Worm (Caenorhabditis elegans) whole organism, young adult: ENCODE measurements around the gene sucl-2.

Source experiments
- F49E8.2 ChIP-seq: sonication (generic microtip); optimal IDR thresholded peaks from 3 replicates; lab custom pipeline; 2017; ENCODE audit warnings: missing genetic modification characterization, mild to moderate bottlenecking, missing compliant biosample characterization, antibody characterized with exemption, moderate library complexity; ENCODE audit not compliant: insufficient read depth
- F57C9.4 ChIP-seq: sonication (generic microtip); optimal IDR thresholded peaks from 2 replicates; lab custom pipeline; 2017; ENCODE audit warnings: mild to moderate bottlenecking, missing genetic modification characterization, missing compliant biosample characterization
- T07F8.4 ChIP-seq: sonication (generic microtip); optimal IDR thresholded peaks from 2 replicates; lab custom pipeline; 2016; ENCODE audit warnings: mild to moderate bottlenecking, missing genetic modification characterization, moderate library complexity, missing compliant biosample characterization
- Y56A3A.18 ChIP-seq: fragments of 200-800 bp; sonication (Bioruptor generic); IDR thresholded peaks from 2 replicates; pipeline ENCODE4 v1.3.6; 2022; ENCODE audit warnings: missing genetic modification reagents, missing genetic modification characterization, missing compliant biosample characterization
- attf-5 ChIP-seq: fragments of 200-800 bp; sonication (Bioruptor generic); optimal IDR thresholded peaks from 2 replicates; lab custom pipeline; 2018; ENCODE audit warnings: mild to moderate bottlenecking, missing genetic modification characterization, missing compliant biosample characterization
- cebp-1 ChIP-seq, 2 experiments: fragments of 200-800 bp in 1 of 2; sonication (Bioruptor generic) in 1 of 2; sonication (generic microtip) in 1 of 2; IDR thresholded peaks in 1 of 2; optimal IDR thresholded peaks in 1 of 2; 2 replicates each; pipeline versions ENCODE4 v1.3.6 to Lab custom; 2017 to 2022; ENCODE audit warnings: missing compliant biosample characterization in 2 of 2, missing genetic modification characterization in 2 of 2, mild to moderate bottlenecking in 1 of 2, missing genetic modification reagents in 1 of 2, moderate library complexity in 1 of 2
- cebp-2 ChIP-seq: fragments of 200-800 bp; sonication (Bioruptor generic); IDR thresholded peaks from 2 replicates; pipeline ENCODE4 v1.3.6; 2022; ENCODE audit warnings: missing genetic modification characterization, missing compliant biosample characterization
- ceh-27 ChIP-seq: fragments of 200-800 bp; sonication (Bioruptor generic); optimal IDR thresholded peaks from 2 replicates; lab custom pipeline; 2018; ENCODE audit warnings: mild to moderate bottlenecking, missing genetic modification characterization, moderate library complexity, missing compliant biosample characterization
- ceh-58 ChIP-seq: fragments of 200-800 bp; sonication (Bioruptor generic); IDR thresholded peaks from 2 replicates; pipeline ENCODE4 v1.3.6; 2022; ENCODE audit warnings: missing genetic modification characterization, missing compliant biosample characterization
- ceh-91 ChIP-seq: fragments of 200-800 bp; sonication (Bioruptor generic); IDR thresholded peaks from 2 replicates; pipeline ENCODE4 v1.3.6; 2022; ENCODE audit warnings: missing genetic modification reagents, missing genetic modification characterization, missing compliant biosample characterization
- dpl-1 ChIP-seq: fragments of 150-350 bp; optimal IDR thresholded peaks from 2 replicates; lab custom pipeline; 2014; ENCODE audit warnings: missing biosample characterization, missing genetic modification reagents, missing genetic modification characterization
- fkh-3 ChIP-seq: sonication (generic microtip); optimal IDR thresholded peaks from 2 replicates; lab custom pipeline; 2016; ENCODE audit warnings: mild to moderate bottlenecking, missing genetic modification characterization, missing compliant biosample characterization
- hlh-12 ChIP-seq: sonication (generic microtip); optimal IDR thresholded peaks from 2 replicates; lab custom pipeline; 2016; ENCODE audit warnings: missing genetic modification characterization, missing compliant biosample characterization
- hmg-1.2 ChIP-seq: fragments of 200-800 bp; sonication (Bioruptor generic); IDR thresholded peaks from 2 replicates; pipeline ENCODE4 v1.3.6; 2022; ENCODE audit warnings: missing genetic modification reagents, missing genetic modification characterization, missing compliant biosample characterization
- let-607 ChIP-seq, 2 experiments: fragments of 200-800 bp in 1 of 2; sonication (Bioruptor generic) in 1 of 2; sonication (generic microtip) in 1 of 2; optimal IDR thresholded peaks; 2 replicates each; lab custom pipeline; 2016 to 2018; ENCODE audit warnings: mild to moderate bottlenecking in 2 of 2, missing compliant biosample characterization in 2 of 2, missing genetic modification characterization in 2 of 2, moderate library complexity in 2 of 2, missing genotype in 1 of 2
- lin-40 ChIP-seq: sonication (generic microtip); optimal IDR thresholded peaks from 2 replicates; lab custom pipeline; 2016; ENCODE audit warnings: missing genetic modification characterization, mild to moderate bottlenecking, missing compliant biosample characterization, missing genotype, missing genetic modification reagents
- lin-54 ChIP-seq: fragments of 200-800 bp; sonication (Bioruptor generic); optimal IDR thresholded peaks from 2 replicates; lab custom pipeline; 2018; ENCODE audit warnings: mild to moderate bottlenecking, missing genetic modification characterization, missing compliant biosample characterization
- madf-8 ChIP-seq: fragments of 200-800 bp; sonication (Bioruptor generic); conservative IDR thresholded peaks from 2 replicates; pipeline ENCODE4 v1.3.6; 2022; ENCODE audit warnings: missing genetic modification reagents, missing genetic modification characterization, missing compliant biosample characterization
- mcd-1 ChIP-seq: fragments of 200-800 bp; sonication (Bioruptor generic); IDR thresholded peaks from 2 replicates; pipeline ENCODE4 v1.3.6; 2022; ENCODE audit warnings: missing genetic modification reagents, missing genetic modification characterization, missing compliant biosample characterization
- nhr-80 ChIP-seq: sonication (generic microtip); optimal IDR thresholded peaks from 2 replicates; lab custom pipeline; 2016; ENCODE audit warnings: missing genetic modification characterization, missing compliant biosample characterization
- pbrm-1 ChIP-seq: fragments of 200-800 bp; sonication (Bioruptor generic); IDR thresholded peaks from 2 replicates; pipeline ENCODE4 v1.3.6; 2022; ENCODE audit warnings: missing genetic modification reagents, missing genetic modification characterization, missing compliant biosample characterization
- rec-8 ChIP-seq, 2 experiments: sonication (generic microtip); optimal IDR thresholded peaks; 2 replicates each; lab custom pipeline; 2016; ENCODE audit warnings: mild to moderate bottlenecking in 2 of 2, missing genetic modification characterization in 2 of 2, missing genetic modification reagents in 2 of 2, missing genotype in 2 of 2, missing biosample characterization in 1 of 2, missing compliant biosample characterization in 1 of 2, moderate library complexity in 1 of 2
- rpc-1 ChIP-seq, 2 experiments: fragments of 150-350 bp in 1 of 2; sonication (generic microtip) in 1 of 2; optimal IDR thresholded peaks; 2 replicates each; lab custom pipeline; 2014 to 2018; ENCODE audit warnings: missing biosample characterization in 1 of 2, missing genetic modification characterization in 1 of 2, missing genetic modification reagents in 1 of 2, missing genotype in 1 of 2
- snpc-1.3 ChIP-seq: sonication (generic microtip); optimal IDR thresholded peaks from 2 replicates; lab custom pipeline; 2017; ENCODE audit warnings: missing genetic modification characterization, mild to moderate bottlenecking, missing compliant biosample characterization, antibody characterized with exemption, moderate library complexity, missing genotype, missing genetic modification reagents; ENCODE audit not compliant: insufficient read depth
- somi-1 ChIP-seq: fragments of 200-800 bp; sonication (Bioruptor generic); optimal IDR thresholded peaks from 2 replicates; lab custom pipeline; 2018; ENCODE audit warnings: mild to moderate bottlenecking, missing genetic modification characterization, missing compliant biosample characterization
- tbx-9 ChIP-seq: sonication (generic microtip); optimal IDR thresholded peaks from 2 replicates; lab custom pipeline; 2016; ENCODE audit warnings: borderline replicate concordance, missing genetic modification characterization, inconsistent platforms, missing compliant biosample characterization
- tlf-1 ChIP-seq: fragments of 200-800 bp; sonication (Bioruptor generic); optimal IDR thresholded peaks from 2 replicates; lab custom pipeline; 2018; ENCODE audit warnings: mild to moderate bottlenecking, missing genetic modification characterization, missing compliant biosample characterization
- unc-62 ChIP-seq: fragments of 150-350 bp; optimal IDR thresholded peaks from 2 replicates; lab custom pipeline; 2014; ENCODE audit warnings: missing biosample characterization, missing genetic modification reagents, missing genetic modification characterization
- xnd-1 ChIP-seq: sonication (generic microtip); optimal IDR thresholded peaks from 2 replicates; lab custom pipeline; 2016; ENCODE audit warnings: missing genotype, missing genetic modification reagents, missing genetic modification characterization, missing compliant biosample characterization
- zfh-2 ChIP-seq: fragments of 200-800 bp; sonication (Bioruptor generic); conservative IDR thresholded peaks from 2 replicates; pipeline ENCODE4 v1.3.6; 2022; ENCODE audit warnings: missing genetic modification reagents, missing genetic modification characterization, missing compliant biosample characterization
- zim-3 ChIP-seq: sonication (generic microtip); optimal IDR thresholded peaks from 2 replicates; lab custom pipeline; 2017; ENCODE audit warnings: mild to moderate bottlenecking, missing genetic modification characterization, moderate library complexity, missing compliant biosample characterization

sucl-2 gene

DNA sequence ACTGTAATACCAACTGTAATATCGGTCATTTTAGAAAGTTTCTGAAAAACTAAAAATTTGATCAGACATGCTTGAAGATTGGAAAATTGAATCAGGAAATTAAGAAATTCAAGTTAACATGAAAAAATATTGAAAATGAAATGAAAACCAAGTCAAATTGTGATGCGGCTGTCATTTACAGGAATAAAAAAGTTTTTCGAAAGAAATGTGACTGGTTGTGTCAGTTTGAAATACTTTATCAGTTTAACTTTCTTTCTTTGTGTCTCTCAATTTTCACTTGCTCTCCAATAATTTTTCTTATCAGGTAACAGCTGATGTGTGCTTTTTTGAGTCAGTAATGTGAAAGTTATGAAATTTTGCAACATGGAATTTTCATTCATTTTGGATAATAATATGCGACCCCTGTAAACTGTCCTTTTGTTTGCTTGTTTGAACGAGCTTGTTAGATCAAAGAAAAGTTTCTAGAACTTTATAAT, 45.1 kb upstream of the sucl-2 start, which contains the start of gene fbxa-60:
Gene fbxa-60, minus strand, starts transcription at position 51 of the 476 bp plus-strand sequence.
- no peak for TF ChIP-seq fkh-3 (tag; lab: Kevin White, UChicago)
- no peak for TF ChIP-seq ceh-58
- no peak for TF ChIP-seq let-607 (tag; optimal IDR thresholded peaks at IDR 0.05; lab: Kevin White, UChicago)
- peak; percentile 60 for TF ChIP-seq unc-62 (GFP tag; lab: Kevin White, UChicago)
- TF ChIP-seq lin-54 (GFP tag; lab: Kevin White, UChicago): no peak
- TF ChIP-seq attf-5 (GFP tag; lab: Kevin White, UChicago): peak; percentile 27
- no peak for TF ChIP-seq ceh-91 (GFP tag; lab: Robert Waterston, UW)
- TF ChIP-seq rec-8 (tag; optimal IDR thresholded peaks at IDR 0.05; lab: Kevin White, UChicago): no peak
- TF ChIP-seq hlh-12: no peak
- TF ChIP-seq cebp-1 (GFP tag; IDR thresholded peaks at IDR 0.05; lab: Robert Waterston, UW): peak; percentile 88
- TF ChIP-seq cebp-1 (tag; optimal IDR thresholded peaks at IDR 0.05; lab: Kevin White, UChicago): peak; percentile 78
- no peak for TF ChIP-seq tbx-9 (tag; lab: Kevin White, UChicago)
- no peak for TF ChIP-seq snpc-1.3
- TF ChIP-seq T07F8.4 (tag; lab: Kevin White, UChicago): no peak
- peak; percentile 79 for TF ChIP-seq nhr-80

DNA sequence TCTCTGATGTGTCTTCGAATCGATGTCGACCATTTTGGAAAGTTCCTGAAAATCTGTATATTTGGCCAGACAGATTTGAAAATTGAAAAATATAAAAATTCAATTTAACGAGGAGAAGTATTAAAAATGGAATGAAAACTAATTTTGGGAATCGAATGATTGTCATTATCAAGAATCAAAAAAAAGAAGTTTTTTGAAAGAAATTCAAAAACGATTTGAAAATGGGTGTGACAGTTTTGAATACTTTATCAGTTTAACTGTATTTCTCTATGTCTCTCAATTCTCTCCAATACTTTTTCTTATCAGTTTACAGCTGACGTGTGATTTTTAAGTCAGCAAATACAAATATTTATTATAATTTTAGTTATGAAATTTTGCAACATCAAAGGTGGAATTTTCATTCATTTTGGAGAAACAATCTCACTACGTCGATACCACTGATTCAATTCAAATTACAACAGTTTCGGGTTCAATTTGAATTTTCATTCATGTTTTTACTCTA, 42.3 kb upstream of the sucl-2 start, which contains the start of gene fbxa-59:
Gene fbxa-59, minus strand, starts transcription at position 51 of the 502 bp plus-strand sequence.
- TF ChIP-seq tlf-1 (GFP tag; lab: Kevin White, UChicago): no peak
- TF ChIP-seq nhr-80: peak; percentile 55
- peak in 1 of 2 experiments; percentile 2 for TF ChIP-seq let-607 (tag; optimal IDR thresholded peaks at IDR 0.05; lab: Kevin White, UChicago)
- no peak for TF ChIP-seq xnd-1 (tag; lab: Kevin White, UChicago)
- peak; percentile 67 for TF ChIP-seq unc-62 (GFP tag; lab: Kevin White, UChicago)
- peak; percentile 65; the same call in 1 of the 2 replicates for TF ChIP-seq cebp-1 (GFP tag; IDR thresholded peaks at IDR 0.05; lab: Robert Waterston, UW)
- TF ChIP-seq cebp-1 (tag; optimal IDR thresholded peaks at IDR 0.05; lab: Kevin White, UChicago): peak; percentile 56
- no peak for TF ChIP-seq ceh-58

DNA sequence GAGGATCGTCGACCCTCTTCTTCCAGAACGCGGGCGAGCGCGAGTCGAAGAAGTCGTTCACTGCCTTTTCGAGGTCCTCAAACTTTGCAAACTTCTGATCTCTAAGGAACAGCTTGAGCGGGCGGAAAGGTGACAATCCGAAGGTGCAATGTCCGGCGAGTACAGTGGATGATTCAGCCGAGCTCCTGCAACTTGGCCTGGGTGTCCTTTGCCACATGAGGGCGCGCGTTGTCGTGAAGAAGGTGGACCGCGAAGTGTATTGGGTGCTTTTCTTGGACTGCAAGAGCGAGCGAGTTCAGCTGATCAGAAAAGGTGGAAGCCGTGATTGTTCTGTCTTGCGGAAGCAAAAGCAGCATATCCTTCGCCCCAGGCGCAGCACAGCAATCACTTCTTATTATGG, 40.7 kb upstream of the sucl-2 start:
- TF ChIP-seq zfh-2 (GFP tag; lab: Robert Waterston, UW) (peak; percentile 64), mcd-1 (GFP tag; lab: Robert Waterston, UW) (no peak), madf-8 (GFP tag; lab: Robert Waterston, UW) (no peak)

DNA sequence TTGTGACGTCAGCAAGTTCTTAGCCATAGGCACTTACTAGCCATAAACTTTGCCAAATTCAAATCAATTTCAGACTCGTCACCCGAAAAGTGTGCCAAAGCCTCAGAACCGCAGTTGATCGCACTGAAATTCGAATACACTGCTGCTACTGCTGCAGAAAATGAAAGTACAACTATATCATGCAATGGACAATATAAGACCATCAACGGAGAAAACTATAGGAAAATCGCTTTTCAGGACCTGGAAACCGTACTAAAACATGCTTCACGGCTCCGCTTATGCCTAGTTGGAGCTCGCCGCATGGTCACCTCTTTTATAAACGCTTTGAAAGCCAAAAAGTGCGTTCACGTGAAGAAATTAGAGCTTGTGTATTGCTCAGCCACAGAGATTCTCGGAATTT, 37.4 kb upstream of the sucl-2 start, which contains the start of gene fbxa-22:
Gene fbxa-22, plus strand, starts transcription at position 301 of the 400 bp plus-strand sequence.
- no peak for TF ChIP-seq unc-62 (GFP tag; lab: Kevin White, UChicago)
- TF ChIP-seq somi-1: no peak

DNA sequence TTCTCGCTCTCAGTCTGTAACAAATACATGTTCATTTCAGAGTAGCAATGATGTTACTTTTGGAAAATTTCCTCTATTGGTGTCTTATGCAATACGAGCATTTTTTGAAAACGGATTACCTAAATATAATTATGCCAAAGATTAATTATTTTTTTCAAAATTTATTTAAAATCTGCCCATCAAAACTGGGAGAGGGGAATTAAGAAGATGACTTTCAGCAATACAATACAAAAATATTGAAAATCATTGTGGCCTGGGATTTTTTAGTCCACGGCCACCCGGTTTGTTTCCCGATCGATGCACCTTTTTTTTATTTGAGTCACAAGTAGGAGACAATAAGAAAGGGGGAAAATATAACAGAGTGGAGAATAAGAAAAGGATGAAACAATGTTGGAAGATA, 36.7 kb upstream of the sucl-2 start, which contains the start of gene fbxa-56:
Gene fbxa-56, minus strand, starts transcription at position 101 of the 400 bp plus-strand sequence.
- TF ChIP-seq cebp-2 (GFP tag; lab: Robert Waterston, UW): no peak
- no peak for TF ChIP-seq F49E8.2
- TF ChIP-seq dpl-1: no peak
- TF ChIP-seq zim-3 (tag; lab: Kevin White, UChicago): no peak
- TF ChIP-seq ceh-27 (GFP tag; lab: Kevin White, UChicago): no peak
- no peak for TF ChIP-seq F57C9.4 (tag; lab: Kevin White, UChicago)
- no peak for TF ChIP-seq rpc-1 (optimal IDR thresholded peaks at IDR 0.05; lab: Kevin White, UChicago)
- TF ChIP-seq rpc-1 (tag; optimal IDR thresholded peaks at IDR 0.05; lab: Kevin White, UChicago): no peak
- no peak for TF ChIP-seq Y56A3A.18 (GFP tag; lab: Robert Waterston, UW)
- no peak for TF ChIP-seq hlh-12
- TF ChIP-seq hmg-1.2 (GFP tag; lab: Robert Waterston, UW): no peak
- TF ChIP-seq lin-40 (tag; lab: Kevin White, UChicago): no peak
- TF ChIP-seq pbrm-1: no peak
- TF ChIP-seq somi-1: no peak
